Worm (Caenorhabditis elegans) whole organism, L4 larva: ENCODE measurements around the gene ZC21.10.

Experiments
- D1046.2 ChIP-seq: fragments of 200-800 bp; sonication (Bioruptor generic); IDR thresholded peaks from 2 replicates; pipeline ENCODE4 v1.3.6; 2022; ENCODE audit warnings: missing genetic modification characterization, missing compliant biosample characterization
- F10B5.3 ChIP-seq: sonication (generic microtip); optimal IDR thresholded peaks from 2 replicates; lab custom pipeline; 2016; ENCODE audit warnings: mild to moderate bottlenecking, missing genetic modification characterization, missing compliant biosample characterization
- F37D6.2 ChIP-seq: sonication (generic microtip); optimal IDR thresholded peaks from 2 replicates; lab custom pipeline; 2016; ENCODE audit warnings: mild to moderate bottlenecking, missing genetic modification characterization, missing compliant biosample characterization
- F49E8.2 ChIP-seq: sonication (generic microtip); optimal IDR thresholded peaks from 2 replicates; lab custom pipeline; 2016; ENCODE audit warnings: missing compliant biosample characterization, mild to moderate bottlenecking, missing genetic modification characterization, borderline replicate concordance
- T20F7.1 ChIP-seq: fragments of 200-800 bp; sonication (Bioruptor generic); optimal IDR thresholded peaks from 2 replicates; lab custom pipeline; 2018; ENCODE audit warnings: mild to moderate bottlenecking, missing genetic modification characterization, missing compliant biosample characterization
- Y105C5A.15 ChIP-seq: fragments of 200-800 bp; sonication (Bioruptor generic); IDR thresholded peaks from 2 replicates; pipeline ENCODE4 v1.3.6; 2022; ENCODE audit warnings: missing genetic modification characterization, missing compliant biosample characterization
- Y5F2A.4 ChIP-seq: fragments of 200-800 bp; sonication (Bioruptor generic); optimal IDR thresholded peaks from 2 replicates; lab custom pipeline; 2018; ENCODE audit warnings: mild to moderate bottlenecking, missing genetic modification characterization, missing compliant biosample characterization
- ZK337.2 ChIP-seq: fragments of 200-800 bp; sonication (Bioruptor generic); IDR thresholded peaks from 2 replicates; pipeline ENCODE4 v1.3.6; 2022; ENCODE audit warnings: missing genetic modification reagents, missing genetic modification characterization, missing compliant biosample characterization
- aly-2 ChIP-seq: sonication (generic microtip); optimal IDR thresholded peaks from 2 replicates; lab custom pipeline; 2018; ENCODE audit warnings: missing biosample characterization, missing genetic modification characterization
- arid-1 ChIP-seq: fragments of 200-800 bp; sonication (Bioruptor generic); conservative IDR thresholded peaks from 2 replicates; pipeline ENCODE4 v1.3.6; 2022; ENCODE audit warnings: missing genetic modification reagents, missing genetic modification characterization, missing compliant biosample characterization
- ceh-32 ChIP-seq: sonication (generic microtip); optimal IDR thresholded peaks from 2 replicates; lab custom pipeline; 2016; ENCODE audit warnings: mild to moderate bottlenecking, missing genetic modification characterization, missing compliant biosample characterization; ENCODE audit not compliant: poor library complexity
- cey-2 ChIP-seq: sonication (generic microtip); optimal IDR thresholded peaks from 3 replicates; lab custom pipeline; 2017; ENCODE audit warnings: missing genetic modification characterization, mild to moderate bottlenecking, missing compliant biosample characterization, antibody characterized with exemption, borderline replicate concordance; ENCODE audit not compliant: insufficient read depth
- ctbp-1 ChIP-seq: fragments of 200-800 bp; sonication (Bioruptor generic); IDR thresholded peaks from 2 replicates; pipeline ENCODE4 v1.3.6; 2022; ENCODE audit warnings: missing genetic modification reagents, missing genetic modification characterization, missing compliant biosample characterization
- daf-12 ChIP-seq: fragments of 150-350 bp; optimal IDR thresholded peaks from 2 replicates; lab custom pipeline; 2014; ENCODE audit warnings: missing biosample characterization, missing genetic modification reagents, missing genetic modification characterization
- daf-19 ChIP-seq: fragments of 200-800 bp; sonication (Bioruptor generic); conservative IDR thresholded peaks from 2 replicates; pipeline ENCODE4 v1.3.6; 2022; ENCODE audit warnings: missing genetic modification characterization, missing compliant biosample characterization
- dmd-9 ChIP-seq: fragments of 200-800 bp; sonication (Bioruptor generic); IDR thresholded peaks from 2 replicates; pipeline ENCODE4 v1.3.6; 2022; ENCODE audit warnings: missing genetic modification reagents, missing genetic modification characterization, missing compliant biosample characterization
- dpl-1 ChIP-seq: fragments of 150-350 bp; optimal IDR thresholded peaks from 2 replicates; lab custom pipeline; 2014; ENCODE audit warnings: missing biosample characterization, missing genetic modification reagents, missing genetic modification characterization
- dve-1 ChIP-seq: sonication (generic microtip); optimal IDR thresholded peaks from 2 replicates; lab custom pipeline; 2017; ENCODE audit warnings: antibody characterized with exemption, mild to moderate bottlenecking, missing genetic modification characterization, missing compliant biosample characterization; ENCODE audit not compliant: insufficient read depth
- egl-27 ChIP-seq: sonication (generic microtip); optimal IDR thresholded peaks from 3 replicates; lab custom pipeline; 2017; ENCODE audit warnings: missing biosample characterization, missing genetic modification reagents, missing genetic modification characterization
- egl-43 ChIP-seq: fragments of 200-800 bp; sonication (Bioruptor generic); IDR thresholded peaks from 2 replicates; pipeline ENCODE4 v1.3.6; 2022; ENCODE audit warnings: missing genetic modification reagents, missing genetic modification characterization, missing compliant biosample characterization
- fkh-10 ChIP-seq: fragments of 150-350 bp; optimal IDR thresholded peaks from 2 replicates; lab custom pipeline; 2014; ENCODE audit warnings: missing biosample characterization, missing genetic modification reagents, missing genetic modification characterization
- gei-8 ChIP-seq: fragments of 200-800 bp; sonication (Bioruptor generic); optimal IDR thresholded peaks from 2 replicates; lab custom pipeline; 2018; ENCODE audit warnings: mild to moderate bottlenecking, missing genetic modification characterization, missing compliant biosample characterization
- hlh-11 ChIP-seq: fragments of 200-800 bp; sonication (Bioruptor generic); optimal IDR thresholded peaks from 2 replicates; lab custom pipeline; 2018; ENCODE audit warnings: mild to moderate bottlenecking, missing genetic modification characterization, missing compliant biosample characterization
- hlh-30 ChIP-seq: sonication (generic microtip); optimal IDR thresholded peaks from 2 replicates; lab custom pipeline; 2017; ENCODE audit warnings: antibody characterized with exemption, mild to moderate bottlenecking, missing genetic modification characterization, missing compliant biosample characterization; ENCODE audit not compliant: insufficient read depth
- hmg-1.1 ChIP-seq: fragments of 200-800 bp; sonication (Bioruptor generic); IDR thresholded peaks from 2 replicates; pipeline ENCODE4 v1.3.6; 2022; ENCODE audit warnings: missing genetic modification reagents, missing genetic modification characterization, missing compliant biosample characterization
- lin-1 ChIP-seq: fragments of 200-800 bp; sonication (Bioruptor generic); IDR thresholded peaks from 2 replicates; pipeline ENCODE4 v1.3.6; 2022; ENCODE audit warnings: missing genetic modification reagents, missing genetic modification characterization, missing compliant biosample characterization
- lin-38 ChIP-seq: fragments of 200-800 bp; sonication (Bioruptor generic); IDR thresholded peaks from 2 replicates; pipeline ENCODE4 v1.3.6; 2022; ENCODE audit warnings: missing genetic modification reagents, missing genetic modification characterization, missing compliant biosample characterization
- lin-39 ChIP-seq: fragments of 150-350 bp; optimal IDR thresholded peaks from 2 replicates; lab custom pipeline; 2014; ENCODE audit warnings: missing biosample characterization, missing genetic modification reagents, missing genetic modification characterization
- lir-3 ChIP-seq: sonication (generic microtip); optimal IDR thresholded peaks from 2 replicates; lab custom pipeline; 2016; ENCODE audit warnings: mild to moderate bottlenecking, missing genetic modification characterization, missing compliant biosample characterization
- madf-5 ChIP-seq, 2 experiments: fragments of 200-800 bp; sonication (Bioruptor generic); IDR thresholded peaks; 2 replicates each; pipeline ENCODE4 v1.3.6; 2022; ENCODE audit warnings: missing compliant biosample characterization in 2 of 2, missing genetic modification characterization in 2 of 2
- madf-9 ChIP-seq: fragments of 200-800 bp; sonication (Bioruptor generic); conservative IDR thresholded peaks from 2 replicates; pipeline ENCODE4 v1.3.6; 2022; ENCODE audit warnings: missing genetic modification reagents, missing genetic modification characterization, missing compliant biosample characterization
- mdt-29 ChIP-seq: fragments of 200-800 bp; sonication (Bioruptor generic); IDR thresholded peaks from 2 replicates; pipeline ENCODE4 v1.3.6; 2022; ENCODE audit warnings: missing genetic modification reagents, missing genetic modification characterization, missing compliant biosample characterization
- nhr-10 ChIP-seq: fragments of 150-350 bp; optimal IDR thresholded peaks from 2 replicates; lab custom pipeline; 2014; ENCODE audit warnings: missing biosample characterization, missing genetic modification characterization
- nhr-102 ChIP-seq: sonication (generic microtip); optimal IDR thresholded peaks from 2 replicates; lab custom pipeline; 2016; ENCODE audit warnings: mild to moderate bottlenecking, missing genetic modification characterization, moderate library complexity, missing compliant biosample characterization
- nhr-28 ChIP-seq: fragments of 150-350 bp; optimal IDR thresholded peaks from 2 replicates; lab custom pipeline; 2014; ENCODE audit warnings: missing biosample characterization, missing genetic modification characterization
- nhr-41 ChIP-seq: fragments of 200-800 bp; sonication (Bioruptor generic); IDR thresholded peaks from 2 replicates; pipeline ENCODE4 v1.3.6; 2022; ENCODE audit warnings: missing genetic modification reagents, missing genetic modification characterization, missing compliant biosample characterization
- nhr-77 ChIP-seq: fragments of 150-350 bp; optimal IDR thresholded peaks from 2 replicates; lab custom pipeline; 2014; ENCODE audit warnings: missing biosample characterization, missing genetic modification characterization
- php-3 ChIP-seq: fragments of 200-800 bp; sonication (Bioruptor generic); IDR thresholded peaks from 2 replicates; pipeline ENCODE4 v1.3.6; 2022; ENCODE audit warnings: missing genetic modification reagents, missing genetic modification characterization, missing compliant biosample characterization
- pqm-1 ChIP-seq: sonication (generic microtip); optimal IDR thresholded peaks from 2 replicates; lab custom pipeline; 2017; ENCODE audit warnings: missing biosample characterization, missing genetic modification characterization
- saeg-2 ChIP-seq: fragments of 200-800 bp; sonication (Bioruptor generic); IDR thresholded peaks from 2 replicates; pipeline ENCODE4 v1.3.6; 2022; ENCODE audit warnings: missing genetic modification reagents, missing genetic modification characterization, missing compliant biosample characterization
- set-16 ChIP-seq: fragments of 200-800 bp; sonication (Bioruptor generic); IDR thresholded peaks from 2 replicates; pipeline ENCODE4 v1.3.6; 2022; ENCODE audit warnings: missing genetic modification reagents, missing genetic modification characterization, missing compliant biosample characterization
- snpc-4 ChIP-seq: fragments of 150-350 bp; optimal IDR thresholded peaks from 2 replicates; lab custom pipeline; 2014; ENCODE audit warnings: missing biosample characterization, missing genetic modification characterization
- unc-62 ChIP-seq, 3 experiments: fragments of 150-350 bp in 1 of 3; sonication (generic microtip); optimal IDR thresholded peaks in 2 of 3; peaks in 1 of 3; 1 replicate in 1 of 3; 2 replicates in 2 of 3; lab custom pipeline; 2014 to 2017; ENCODE audit warnings: missing biosample characterization in 3 of 3, missing genetic modification characterization in 3 of 3, missing genetic modification reagents in 3 of 3, missing genotype in 1 of 3
- vab-7 ChIP-seq: fragments of 200-800 bp; sonication (Bioruptor generic); IDR thresholded peaks from 2 replicates; pipeline ENCODE4 v1.3.6; 2022; ENCODE audit warnings: missing genetic modification reagents, missing genetic modification characterization, missing compliant biosample characterization
- zip-11 ChIP-seq: fragments of 200-800 bp; sonication (Bioruptor generic); IDR thresholded peaks from 2 replicates; pipeline ENCODE4 v1.3.6; 2022; ENCODE audit warnings: missing genetic modification characterization, missing compliant biosample characterization

Gene ZC21.10

DNA sequence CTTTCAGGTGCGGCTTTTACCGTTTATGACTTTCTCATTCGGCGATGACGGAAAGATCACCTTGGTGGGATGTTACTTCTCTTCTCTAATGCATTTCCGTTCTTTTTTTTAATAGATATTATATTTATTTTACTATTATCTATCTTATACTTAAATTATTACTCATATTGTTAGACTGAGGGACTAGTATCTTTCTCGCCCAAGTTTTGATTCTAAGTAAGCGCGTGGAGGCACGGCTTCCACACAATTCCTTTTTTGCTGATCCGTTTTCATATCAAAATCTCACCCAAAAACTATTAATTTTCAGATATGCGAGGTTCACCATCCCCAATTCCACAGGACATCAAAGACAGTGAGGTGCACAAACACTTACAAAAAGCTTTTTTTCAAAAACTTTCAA, at the start of gene ZC21.10:
Gene ZC21.10, plus strand, starts transcription at position 301 of the 400 bp plus-strand sequence.
- TF ChIP-seq F49E8.2 (tag; lab: Kevin White, UChicago) (no peak), hmg-1.1 (GFP tag; lab: Robert Waterston, UW) (no peak), madf-9 (GFP tag; lab: Robert Waterston, UW) (no peak), zip-11 (GFP tag; lab: Robert Waterston, UW) (no peak), F37D6.2 (tag; lab: Kevin White, UChicago) (no peak), unc-62 (GFP tag; optimal IDR thresholded peaks at IDR 0.05 in 1 of 2; lab: Kevin White, UChicago) (no peak), unc-62 (tag; optimal IDR thresholded peaks at IDR 0.05; lab: Kevin White, UChicago) (no peak), snpc-4 (no peak), ceh-32 (tag; lab: Kevin White, UChicago) (no peak), dve-1 (no peak)

DNA sequence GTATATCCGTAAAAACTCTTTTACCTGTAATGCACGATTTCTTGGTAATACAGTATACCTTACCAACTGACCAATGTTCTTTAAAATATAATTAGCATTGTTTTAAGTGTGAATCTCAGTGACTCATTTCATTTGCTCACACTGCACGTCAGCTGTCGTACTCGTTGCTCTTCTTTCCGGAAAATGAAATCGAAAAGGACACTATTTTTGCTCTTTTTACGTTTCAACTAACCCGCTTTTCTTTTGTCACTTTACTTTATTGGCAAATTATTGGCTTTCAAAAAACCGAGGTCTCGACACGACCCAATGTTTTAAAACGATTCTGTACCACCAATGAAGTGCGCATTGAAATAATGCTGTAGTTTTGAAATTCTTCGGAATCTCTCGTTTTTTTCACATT, 49.5 kb upstream of the ZC21.10 start, which contains the start of gene F42H10.6:
Gene F42H10.6, minus strand, starts transcription at position 101 of the 400 bp plus-strand sequence.
- no peak for TF ChIP-seq aly-2 (tag; lab: Kevin White, UChicago)
- no peak for TF ChIP-seq daf-19 (GFP tag; lab: Robert Waterston, UW)
- TF ChIP-seq snpc-4, result no peak
- TF ChIP-seq hlh-11, result no peak
- TF ChIP-seq hlh-30 (tag; lab: Kevin White, UChicago), result no peak
- TF ChIP-seq D1046.2, result no peak
- no peak for TF ChIP-seq cey-2 (tag; lab: Kevin White, UChicago)
- no peak for TF ChIP-seq saeg-2
- TF ChIP-seq nhr-77 (tag; lab: Kevin White, UChicago), result no peak
- TF ChIP-seq fkh-10 (GFP tag; lab: Kevin White, UChicago), result no peak

DNA sequence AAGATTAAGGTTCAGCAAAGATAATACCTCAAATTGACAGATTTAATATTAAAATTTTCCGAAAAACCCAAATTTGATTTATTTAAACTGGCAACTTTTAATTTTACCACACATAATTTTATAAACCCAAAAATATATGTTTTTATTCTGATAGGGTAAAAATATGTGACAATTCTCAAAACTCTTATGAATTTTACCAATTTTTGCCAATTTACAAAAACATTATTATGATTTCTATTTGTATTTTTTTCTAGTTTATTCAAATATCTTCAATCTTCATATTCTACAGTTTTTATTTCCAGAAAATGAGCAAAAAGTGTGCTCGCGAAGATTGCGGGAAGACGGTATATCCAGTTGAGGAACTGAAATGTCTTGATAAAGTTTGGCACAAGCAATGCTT, 46.0 kb upstream of the ZC21.10 start, which contains the start of gene F42H10.3:
Gene F42H10.3, plus strand, starts transcription at position 301 of the 400 bp plus-strand sequence.
- TF ChIP-seq cey-2 (tag; lab: Kevin White, UChicago) (no peak), ctbp-1 (no peak), dmd-9 (GFP tag; lab: Robert Waterston, UW) (no peak)

DNA sequence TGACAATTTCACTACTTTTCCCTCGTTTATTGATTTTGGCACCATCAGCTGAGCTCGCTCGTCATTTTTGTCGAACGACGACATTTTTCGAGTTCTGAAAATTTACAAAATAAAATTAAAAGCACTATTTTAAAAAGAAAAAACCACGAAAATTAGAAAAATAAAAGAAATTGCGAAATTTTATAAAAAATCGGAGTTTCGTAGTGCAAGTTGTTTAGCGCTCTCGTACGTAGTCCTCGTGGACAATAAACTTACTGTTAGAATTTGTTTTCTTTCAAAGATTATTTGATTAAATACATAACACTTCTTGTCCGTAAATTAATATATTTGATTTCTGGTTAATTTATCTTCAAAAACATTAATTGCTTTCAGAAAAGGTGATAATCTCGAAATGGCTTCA, 39.6 kb upstream of the ZC21.10 start, which contains the start of the genes ess-2 and F42H10.2:
Gene ess-2, minus strand, starts transcription at position 99 of the 400 bp plus-strand sequence.
Gene F42H10.2, plus strand, starts transcription at position 367 of the 400 bp plus-strand sequence.
- no peak for TF ChIP-seq lir-3 (tag; lab: Kevin White, UChicago)
- no peak for TF ChIP-seq daf-12
- no peak for TF ChIP-seq F10B5.3 (tag; lab: Kevin White, UChicago)
- no peak for TF ChIP-seq php-3 (GFP tag; lab: Robert Waterston, UW)
- TF ChIP-seq T20F7.1 (GFP tag; lab: Kevin White, UChicago), result peak; percentile 97
- TF ChIP-seq lin-39, result no peak
- TF ChIP-seq fkh-10 (GFP tag; lab: Kevin White, UChicago), result no peak
- no peak for TF ChIP-seq nhr-28 (tag; lab: Kevin White, UChicago)
- TF ChIP-seq gei-8 (GFP tag; lab: Kevin White, UChicago), result no peak
- no peak for TF ChIP-seq D1046.2
- TF ChIP-seq F49E8.2 (tag; lab: Kevin White, UChicago), result no peak
- peak; percentile 44 for TF ChIP-seq dpl-1 (GFP tag; lab: Kevin White, UChicago)
- no peak for TF ChIP-seq nhr-102 (tag; lab: Kevin White, UChicago)
- no peak for TF ChIP-seq lin-1 (GFP tag; lab: Robert Waterston, UW)
- no peak for TF ChIP-seq pqm-1
- TF ChIP-seq nhr-41 (GFP tag; lab: Robert Waterston, UW), result no peak
- TF ChIP-seq mdt-29 (GFP tag; lab: Robert Waterston, UW), result no peak
- TF ChIP-seq egl-43 (GFP tag; lab: Robert Waterston, UW), result no peak
- TF ChIP-seq Y105C5A.15 (GFP tag; lab: Robert Waterston, UW), result no peak
- no peak for TF ChIP-seq vab-7 (GFP tag; lab: Robert Waterston, UW)
- TF ChIP-seq madf-5 (GFP tag; IDR thresholded peaks at IDR 0.05; lab: Robert Waterston, UW), result no peak
- no peak for TF ChIP-seq lin-38
- TF ChIP-seq egl-27, result no peak
- no peak for TF ChIP-seq saeg-2
- no peak for TF ChIP-seq arid-1
- TF ChIP-seq set-16 (GFP tag; lab: Robert Waterston, UW), result no peak
- no peak for TF ChIP-seq nhr-10 (tag; lab: Kevin White, UChicago)
- TF ChIP-seq Y5F2A.4, result no peak
- no peak for TF ChIP-seq ZK337.2 (GFP tag; lab: Robert Waterston, UW)
